Fruit fly (Drosophila melanogaster): ENCODE data around the gene Rcd4.

DNA sequence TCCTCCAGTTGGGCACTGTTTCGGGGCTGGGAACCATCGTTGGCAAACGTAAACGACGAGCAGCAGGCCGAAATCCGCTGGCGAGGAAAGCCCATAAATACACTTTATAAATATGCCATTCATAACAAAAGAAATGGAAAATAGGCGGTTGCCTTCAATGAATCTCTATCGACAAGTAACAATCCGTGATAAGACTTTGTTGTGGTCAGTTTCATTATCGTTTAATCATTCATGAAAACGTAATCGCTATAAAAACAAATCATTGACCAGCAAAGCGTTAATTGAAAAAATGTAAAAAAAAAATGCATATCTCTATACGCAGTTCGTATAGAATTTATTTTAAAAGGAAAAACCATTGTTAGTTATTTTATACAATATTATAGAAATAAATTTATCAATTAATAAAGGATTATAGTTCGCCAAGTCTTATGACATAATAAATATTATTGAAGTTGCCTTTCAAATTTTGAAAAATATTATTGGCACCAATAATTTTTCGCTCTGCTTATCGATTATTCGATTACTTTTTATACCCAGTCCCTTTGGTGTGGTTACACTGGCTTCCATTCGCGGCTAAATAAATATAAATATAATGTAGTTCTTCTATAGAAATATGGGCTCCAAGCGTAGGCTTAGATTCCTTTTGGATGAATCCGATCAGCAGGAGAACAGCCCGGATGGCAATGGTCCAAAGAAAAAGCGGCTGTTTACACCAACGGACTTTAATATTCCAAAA lies 17.4 kb downstream of the Rcd4 start, which contains the start of gene CG31898:
- TF ChIP-seq CG8301 (tag; optimal IDR thresholded peaks at IDR 0.05) (no peak), Snoo (tag; optimal IDR thresholded peaks at IDR 0.05) (no peak), gl (tag; optimal IDR thresholded peaks at IDR 0.05) (no peak), Pif1B (GFP tag; optimal IDR thresholded peaks at IDR 0.05) (no peak), EcR (GFP tag; optimal IDR thresholded peaks at IDR 0.05) (no peak), D1 (tag; optimal IDR thresholded peaks at IDR 0.05) (no peak), CG12605 (GFP tag; IDR thresholded peaks at IDR 0.05) (no peak), Ets98B (GFP tag; IDR thresholded peaks at IDR 0.05) (no peak), rn (GFP tag; IDR thresholded peaks at IDR 0.05) (no peak), Pif1A (GFP tag; optimal IDR thresholded peaks at IDR 0.05) (no peak), CG4496 (GFP tag; IDR thresholded peaks at IDR 0.05) (no peak)
